Fruit fly (Drosophila melanogaster) whole organism, embryonic: ENCODE measurements around the gene Cyp1.

Experiments used
- Atf-2 ChIP-seq: fragments of 200-800 bp; sonication (Bioruptor generic); optimal IDR thresholded peaks from 2 replicates; lab custom pipeline; 2016; ENCODE audit warnings: missing biosample characterization, missing genetic modification characterization
- CG11093 ChIP-seq: fragments of 200-800 bp; sonication (Bioruptor generic); IDR thresholded peaks from 3 replicates; pipeline ENCODE4 v1.3.6; 2022; ENCODE audit warnings: missing biosample characterization, missing genetic modification characterization
- CG11247 ChIP-seq: fragments of 200-800 bp; sonication (Bioruptor generic); IDR thresholded peaks from 2 replicates; pipeline ENCODE4 v1.3.6; 2022; ENCODE audit warnings: missing biosample characterization, missing genetic modification characterization
- CG11456 ChIP-seq: fragments of 200-800 bp; sonication (Bioruptor generic); IDR thresholded peaks from 3 replicates; pipeline ENCODE4 v1.3.6; 2022; ENCODE audit warnings: missing biosample characterization, missing genetic modification characterization
- CG12299 ChIP-seq: fragments of 200-800 bp; sonication (Bioruptor generic); optimal IDR thresholded peaks from 2 replicates; lab custom pipeline; 2018; ENCODE audit warnings: missing biosample characterization, mild to moderate bottlenecking, missing genetic modification characterization
- CG15479 ChIP-seq: fragments of 200-800 bp; sonication (Bioruptor generic); optimal IDR thresholded peaks from 3 replicates; lab custom pipeline; 2019; ENCODE audit warnings: missing biosample characterization, mild to moderate bottlenecking, missing genetic modification characterization, moderate library complexity
- CG15696 ChIP-seq: fragments of 200-800 bp; sonication (Bioruptor generic); optimal IDR thresholded peaks from 2 replicates; lab custom pipeline; 2019; ENCODE audit warnings: missing biosample characterization, mild to moderate bottlenecking, missing genetic modification characterization, moderate library complexity
- CG1602 ChIP-seq: fragments of 200-800 bp; sonication (Bioruptor generic); optimal IDR thresholded peaks from 3 replicates; lab custom pipeline; 2016; ENCODE audit warnings: missing biosample characterization, missing genetic modification characterization
- CG17385 ChIP-seq: fragments of 200-800 bp; sonication (Bioruptor generic); optimal IDR thresholded peaks from 3 replicates; lab custom pipeline; 2018; ENCODE audit warnings: missing biosample characterization, mild to moderate bottlenecking, missing genetic modification characterization
- CG1832 ChIP-seq: fragments of 200-800 bp; sonication (Bioruptor generic); optimal IDR thresholded peaks from 2 replicates; lab custom pipeline; 2017; ENCODE audit warnings: missing biosample characterization, mild to moderate bottlenecking, missing genetic modification characterization, inconsistent platforms
- CG31388 ChIP-seq: fragments of 200-800 bp; sonication (Bioruptor generic); optimal IDR thresholded peaks from 2 replicates; lab custom pipeline; 2016; ENCODE audit warnings: missing biosample characterization, missing genetic modification characterization
- CG3847 ChIP-seq: fragments of 200-800 bp; sonication (Bioruptor generic); IDR thresholded peaks from 2 replicates; pipeline ENCODE4 v1.3.6; 2022; ENCODE audit warnings: missing biosample characterization, missing genetic modification characterization
- CG42726 ChIP-seq: fragments of 200-800 bp; sonication (Bioruptor generic); IDR thresholded peaks from 2 replicates; pipeline ENCODE4 v1.3.6; 2022; ENCODE audit warnings: missing biosample characterization, missing genetic modification characterization; ENCODE audit not compliant: partially characterized antibody
- CG6654 ChIP-seq: fragments of 200-800 bp; sonication (Bioruptor generic); optimal IDR thresholded peaks from 2 replicates; lab custom pipeline; 2017; ENCODE audit warnings: missing biosample characterization, mild to moderate bottlenecking, missing genetic modification characterization
- CG6689 ChIP-seq: fragments of 200-800 bp; sonication (Bioruptor generic); IDR thresholded peaks from 2 replicates; pipeline ENCODE4 v1.3.6; 2022; ENCODE audit warnings: missing biosample characterization, missing genetic modification characterization
- CG7556 ChIP-seq: fragments of 200-800 bp; sonication (Bioruptor generic); optimal IDR thresholded peaks from 2 replicates; lab custom pipeline; 2017; ENCODE audit warnings: missing biosample characterization, mild to moderate bottlenecking, missing genetic modification characterization
- CG8478 ChIP-seq: fragments of >200 bp; optimal IDR thresholded peaks from 2 replicates; lab custom pipeline; 2018
- CG9437 ChIP-seq: fragments of 200-800 bp; sonication (Bioruptor generic); optimal IDR thresholded peaks from 2 replicates; lab custom pipeline; 2018; ENCODE audit warnings: missing biosample characterization, mild to moderate bottlenecking, missing genetic modification characterization
- CG9609 ChIP-seq: fragments of 200-800 bp; sonication (Bioruptor generic); optimal IDR thresholded peaks from 3 replicates; lab custom pipeline; 2016; ENCODE audit warnings: missing biosample characterization, missing genetic modification characterization
- CkIIα-i1 ChIP-seq: fragments of 200-800 bp; sonication (Bioruptor generic); IDR thresholded peaks from 2 replicates; pipeline ENCODE4 v1.3.6; 2022; ENCODE audit warnings: missing biosample characterization, missing genetic modification characterization
- D ChIP-seq, 2 experiments: fragments of 200-800 bp in 1 of 2; fragments of >200 bp in 1 of 2; sonication (Bioruptor generic) in 1 of 2; optimal IDR thresholded peaks; 2 replicates in 1 of 2; 3 replicates in 1 of 2; lab custom pipeline; 2017; ENCODE audit warnings: mild to moderate bottlenecking in 1 of 2, missing biosample characterization in 1 of 2, missing genetic modification characterization in 1 of 2, missing genetic modification reagents in 1 of 2
- Dad ChIP-seq: fragments of 200-800 bp; sonication (Bioruptor generic); optimal IDR thresholded peaks from 3 replicates; lab custom pipeline; 2016; ENCODE audit warnings: missing biosample characterization, missing genetic modification characterization
- Deaf1 ChIP-seq: fragments of 200-800 bp; optimal IDR thresholded peaks from 3 replicates; lab custom pipeline; 2019; ENCODE audit warnings: missing biosample characterization, mild to moderate bottlenecking, missing genetic modification characterization, moderate library complexity
- Hr39 ChIP-seq: fragments of >200 bp; optimal IDR thresholded peaks from 2 replicates; lab custom pipeline; 2017
- NC2β ChIP-seq: fragments of 200-800 bp; sonication (Bioruptor generic); optimal IDR thresholded peaks from 2 replicates; lab custom pipeline; 2016; ENCODE audit warnings: missing biosample characterization, missing genetic modification characterization
- Oaz ChIP-seq: fragments of 200-800 bp; sonication (Bioruptor generic); IDR thresholded peaks from 2 replicates; pipeline ENCODE4 v1.3.6; 2022; ENCODE audit warnings: missing biosample characterization, missing genetic modification characterization
- Pdp1 ChIP-seq, 2 experiments: fragments of 200-800 bp; sonication (Bioruptor generic); optimal IDR thresholded peaks; 3 replicates each; lab custom pipeline; 2016; ENCODE audit warnings: missing biosample characterization in 2 of 2, missing genetic modification characterization in 2 of 2, mild to moderate bottlenecking in 1 of 2, moderate library complexity in 1 of 2
- Six4 ChIP-seq: fragments of 200-800 bp; sonication (Bioruptor generic); optimal IDR thresholded peaks from 2 replicates; lab custom pipeline; 2016; ENCODE audit warnings: missing biosample characterization, missing genetic modification characterization
- Sry-β ChIP-seq: fragments of 200-800 bp; sonication (Bioruptor generic); optimal IDR thresholded peaks from 2 replicates; lab custom pipeline; 2018; ENCODE audit warnings: missing biosample characterization, mild to moderate bottlenecking, missing genetic modification characterization, moderate library complexity
- Vsx1 ChIP-seq: fragments of 200-800 bp; sonication (Bioruptor generic); optimal IDR thresholded peaks from 2 replicates; lab custom pipeline; 2017; ENCODE audit warnings: missing biosample characterization, mild to moderate bottlenecking, missing genetic modification characterization, missing genetic modification reagents
- ab ChIP-seq: fragments of 200-800 bp; sonication (Bioruptor generic); optimal IDR thresholded peaks from 2 replicates; lab custom pipeline; 2016; ENCODE audit warnings: missing biosample characterization, missing genetic modification characterization
- al ChIP-seq: fragments of 200-800 bp; sonication (Bioruptor generic); IDR thresholded peaks from 2 replicates; pipeline ENCODE4 v1.3.6; 2022; ENCODE audit warnings: missing biosample characterization, missing genetic modification characterization
- ase ChIP-seq: fragments of 200-800 bp; sonication (Bioruptor generic); IDR thresholded peaks from 3 replicates; pipeline ENCODE4 v1.3.6; 2022; ENCODE audit warnings: missing biosample characterization, missing genetic modification characterization
- az2 ChIP-seq: fragments of 200-800 bp; sonication (Bioruptor generic); optimal IDR thresholded peaks from 3 replicates; lab custom pipeline; 2016; ENCODE audit warnings: missing biosample characterization, missing genetic modification characterization
- cg ChIP-seq: fragments of 200-800 bp; sonication (Bioruptor generic); optimal IDR thresholded peaks from 3 replicates; lab custom pipeline; 2019; ENCODE audit warnings: missing biosample characterization, mild to moderate bottlenecking, missing genetic modification characterization, moderate library complexity
- ci ChIP-seq: fragments of 200-800 bp; sonication (Bioruptor generic); IDR thresholded peaks from 3 replicates; pipeline ENCODE4 v1.3.6; 2022; ENCODE audit warnings: missing biosample characterization, missing genetic modification characterization
- crp ChIP-seq, 2 experiments: fragments of 200-800 bp; sonication (Bioruptor generic); optimal IDR thresholded peaks; 2 replicates in 1 of 2; 3 replicates in 1 of 2; lab custom pipeline; 2017; ENCODE audit warnings: missing biosample characterization in 2 of 2, missing genetic modification characterization in 2 of 2, mild to moderate bottlenecking in 1 of 2, moderate library complexity in 1 of 2
- eve ChIP-seq, 2 experiments: fragments of >200 bp; optimal IDR thresholded peaks; 2 replicates each; lab custom pipeline; 2017; ENCODE audit warnings: missing biosample characterization in 2 of 2, missing genetic modification characterization in 2 of 2
- fd102C ChIP-seq: fragments of 200-800 bp; sonication (Bioruptor generic); optimal IDR thresholded peaks from 2 replicates; lab custom pipeline; 2018; ENCODE audit warnings: missing biosample characterization, mild to moderate bottlenecking, missing genetic modification characterization, moderate library complexity
- hb ChIP-seq: fragments of 200-800 bp; sonication (Bioruptor generic); IDR thresholded peaks from 3 replicates; pipeline ENCODE4 v1.3.6; 2022; ENCODE audit warnings: missing biosample characterization, missing genetic modification characterization; ENCODE audit not compliant: partially characterized antibody
- otp ChIP-seq: fragments of 200-800 bp; sonication (Bioruptor generic); IDR thresholded peaks from 3 replicates; pipeline ENCODE4, ENCODE4 v1.3.6; 2022; ENCODE audit warnings: missing biosample characterization, missing genetic modification characterization
- pum ChIP-seq: fragments of 200-800 bp; sonication (Bioruptor generic); optimal IDR thresholded peaks from 2 replicates; lab custom pipeline; 2016; ENCODE audit warnings: missing biosample characterization, missing genetic modification characterization
- repo ChIP-seq: fragments of 200-800 bp; sonication (Bioruptor generic); optimal IDR thresholded peaks from 2 replicates; lab custom pipeline; 2016; ENCODE audit warnings: missing biosample characterization, missing genetic modification characterization
- schlank ChIP-seq: fragments of 200-800 bp; sonication (Bioruptor generic); optimal IDR thresholded peaks from 2 replicates; lab custom pipeline; 2018; ENCODE audit warnings: missing biosample characterization, mild to moderate bottlenecking, missing genetic modification characterization
- scrt ChIP-seq: fragments of 200-800 bp; sonication (Bioruptor generic); optimal IDR thresholded peaks from 2 replicates; lab custom pipeline; 2018; ENCODE audit warnings: missing biosample characterization, mild to moderate bottlenecking, missing genetic modification characterization, moderate library complexity
- sens ChIP-seq: fragments of 200-800 bp; sonication (Bioruptor generic); peaks from one replicate; lab custom pipeline; 2016; ENCODE audit warnings: missing biosample characterization, missing genetic modification characterization
- sna ChIP-seq: fragments of 200-800 bp; sonication (Bioruptor generic); IDR thresholded peaks from 2 replicates; pipeline ENCODE4 v1.3.6; 2022; ENCODE audit warnings: missing biosample characterization, missing genetic modification characterization; ENCODE audit not compliant: partially characterized antibody
- so ChIP-seq: fragments of 200-800 bp; sonication (Bioruptor generic); IDR thresholded peaks from 3 replicates; pipeline ENCODE4 v1.3.6; 2022; ENCODE audit warnings: missing biosample characterization, missing genetic modification characterization
- sr ChIP-seq: fragments of 200-800 bp; sonication (Bioruptor generic); IDR thresholded peaks from 3 replicates; pipeline ENCODE4 v1.3.6; 2022; ENCODE audit warnings: missing biosample characterization, missing genetic modification characterization
- stwl ChIP-seq: fragments of 200-800 bp; sonication (Bioruptor generic); optimal IDR thresholded peaks from 3 replicates; lab custom pipeline; 2018; ENCODE audit warnings: missing biosample characterization, mild to moderate bottlenecking, missing genetic modification characterization, moderate library complexity
- tgo ChIP-seq: fragments of 200-800 bp; sonication (Bioruptor generic); IDR thresholded peaks from 3 replicates; pipeline ENCODE4 v1.3.6; 2022; ENCODE audit warnings: missing biosample characterization, missing genetic modification characterization
- wek ChIP-seq: fragments of 200-800 bp; sonication (Bioruptor generic); optimal IDR thresholded peaks from 3 replicates; lab custom pipeline; 2018; ENCODE audit warnings: missing biosample characterization, mild to moderate bottlenecking, missing genetic modification characterization, moderate library complexity
- zfh1 ChIP-seq: fragments of 200-800 bp; sonication (Bioruptor generic); IDR thresholded peaks from 3 replicates; pipeline ENCODE4 v1.3.6; 2022; ENCODE audit warnings: missing biosample characterization, missing genetic modification characterization

The Cyp1 gene

DNA sequence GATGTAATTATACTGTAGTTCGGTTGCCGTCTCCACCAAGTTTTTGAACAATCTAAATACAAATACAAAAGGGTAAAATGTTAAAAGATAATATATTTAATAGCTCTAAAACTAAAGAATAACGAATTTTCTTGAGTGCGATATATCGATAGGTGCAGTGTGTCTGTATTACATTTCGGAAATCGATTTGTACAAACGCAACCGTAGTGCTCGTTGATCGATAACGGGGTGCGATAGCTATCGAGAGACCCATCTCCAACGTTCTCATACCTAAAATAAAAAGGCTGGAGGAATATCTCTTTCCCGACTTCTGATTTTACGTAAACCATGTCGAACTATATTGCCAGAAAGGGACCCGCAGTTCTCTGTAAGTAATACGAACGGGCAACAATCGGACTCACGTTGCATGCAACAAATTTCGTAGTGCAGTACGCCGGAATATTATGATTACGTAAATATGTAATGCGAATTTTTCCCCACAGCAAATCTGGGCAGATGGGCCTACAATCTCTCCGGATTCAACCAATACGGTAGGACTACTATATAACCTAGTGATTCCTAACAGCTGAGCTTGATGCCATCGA is 34.0 kb downstream of the Cyp1 start, which contains the start of gene UQCR-14 (continued):
- no peak for TF ChIP-seq CG17385 (GFP tag; lab: Kevin White, UChicago)
- TF ChIP-seq CG9609 (GFP tag; lab: Kevin White, UChicago): no peak
- TF ChIP-seq eve (GFP tag; optimal IDR thresholded peaks at IDR 0.05; lab: Kevin White, UChicago): no peak
- TF ChIP-seq CG12299 (tag; lab: Kevin White, UChicago): no peak
- TF ChIP-seq Six4 (GFP tag; lab: Kevin White, UChicago): no peak
- no peak for TF ChIP-seq CG8478 (lab: Kevin White, UChicago)
- TF ChIP-seq ab (GFP tag; lab: Kevin White, UChicago): no peak
- TF ChIP-seq Sry-β (GFP tag; lab: Kevin White, UChicago): no peak
- no peak for TF ChIP-seq D (optimal IDR thresholded peaks at IDR 0.05; lab: Kevin White, UChicago)
- no peak for TF ChIP-seq D (GFP tag; optimal IDR thresholded peaks at IDR 0.05; lab: Kevin White, UChicago)
- no peak for TF ChIP-seq Hr39
- no peak for TF ChIP-seq wek
- no peak for TF ChIP-seq Atf-2 (GFP tag; lab: Kevin White, UChicago)
- TF ChIP-seq CG1832 (GFP tag; lab: Kevin White, UChicago): no peak
- no peak for TF ChIP-seq scrt
- no peak for TF ChIP-seq CG31388 (GFP tag; lab: Kevin White, UChicago)
- TF ChIP-seq pum (GFP tag; lab: Kevin White, UChicago): no peak
- no peak for TF ChIP-seq fd102C
- peak; percentile 18; the same call in 1 of the 2 replicates for TF ChIP-seq CG11247
- TF ChIP-seq NC2β (GFP tag; lab: Kevin White, UChicago): no peak
- peak; percentile 90 for TF ChIP-seq sens (GFP tag; lab: Kevin White, UChicago)
- TF ChIP-seq sr (GFP tag; lab: Robert Waterston, UW): no peak
- no peak for TF ChIP-seq CG6654
- TF ChIP-seq repo (GFP tag; lab: Kevin White, UChicago): no peak
- no peak for TF ChIP-seq so
- TF ChIP-seq CG42726 (GFP tag; lab: Robert Waterston, UW): peak; percentile 98
- no peak for TF ChIP-seq schlank
- TF ChIP-seq CG1602 (GFP tag; lab: Kevin White, UChicago): no peak
- peak; percentile 32 for TF ChIP-seq CG9437 (GFP tag; lab: Kevin White, UChicago)
- no peak for TF ChIP-seq CG15479 (GFP tag; lab: Kevin White, UChicago)
- peak in 1 of 2 experiments; percentile 16 for TF ChIP-seq crp (GFP tag; optimal IDR thresholded peaks at IDR 0.05; lab: Kevin White, UChicago)
- TF ChIP-seq Deaf1 (tag; lab: Kevin White, UChicago): no peak
- TF ChIP-seq CG6689: no peak
- TF ChIP-seq otp (GFP tag; lab: Robert Waterston, UW): no peak
- peak; percentile 92 for TF ChIP-seq sna (GFP tag; lab: Robert Waterston, UW)

DNA sequence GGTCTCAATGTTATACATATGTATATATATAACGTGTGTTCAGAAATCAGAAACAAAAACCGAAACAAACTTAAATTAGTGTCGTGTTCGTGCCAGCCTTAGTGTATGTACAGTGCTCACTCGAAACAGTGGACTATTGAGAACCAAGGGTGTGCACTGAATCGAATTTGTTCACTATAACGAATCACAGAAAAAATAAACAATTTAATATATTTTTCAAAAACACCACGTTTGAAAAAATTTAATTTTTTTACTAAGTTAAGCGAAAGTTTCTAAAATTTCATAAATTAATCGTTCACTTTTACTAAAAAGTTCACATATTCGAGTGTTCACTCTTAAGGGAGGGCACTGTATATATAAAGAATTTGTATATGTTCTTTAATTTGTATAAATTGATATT is 35.0 kb downstream of the Cyp1 start:
- TF ChIP-seq Dad (GFP tag; lab: Kevin White, UChicago): no peak
- no peak for TF ChIP-seq CG15696
- peak; percentile 10 for TF ChIP-seq az2 (GFP tag; lab: Kevin White, UChicago)
- TF ChIP-seq Pdp1 (GFP tag; optimal IDR thresholded peaks at IDR 0.05; lab: Kevin White, UChicago): no peak
- TF ChIP-seq CG11093 (GFP tag; lab: Robert Waterston, UW): no peak
- no peak for TF ChIP-seq al (GFP tag; lab: Robert Waterston, UW)
- TF ChIP-seq Vsx1 (GFP tag; lab: Kevin White, UChicago): no peak
- peak; percentile 34 for TF ChIP-seq CG7556
- TF ChIP-seq CG3847: no peak
- TF ChIP-seq ase (GFP tag; lab: Robert Waterston, UW): no peak
- TF ChIP-seq hb: no peak
- no peak for TF ChIP-seq stwl (tag; lab: Kevin White, UChicago)
- TF ChIP-seq cg (GFP tag; lab: Kevin White, UChicago): no peak
- TF ChIP-seq CkIIα-i1 (GFP tag; lab: Robert Waterston, UW): no peak
- 0 out of 3 replicates have a peak, but pooled peaks have one; percentile 5 for TF ChIP-seq CG11456 (GFP tag; lab: Robert Waterston, UW)
- TF ChIP-seq ci (GFP tag; lab: Robert Waterston, UW): no peak
- no peak for TF ChIP-seq Oaz (GFP tag; lab: Robert Waterston, UW)
- peak; percentile 25; the same call in 2 of the 3 replicates for TF ChIP-seq tgo (GFP tag; lab: Robert Waterston, UW)
- no peak for TF ChIP-seq zfh1 (GFP tag; lab: Robert Waterston, UW)
